Worm (Caenorhabditis elegans): Measurements from ENCODE around the gene Y62H9A.12.

Y62H9A.12 gene

DNA sequence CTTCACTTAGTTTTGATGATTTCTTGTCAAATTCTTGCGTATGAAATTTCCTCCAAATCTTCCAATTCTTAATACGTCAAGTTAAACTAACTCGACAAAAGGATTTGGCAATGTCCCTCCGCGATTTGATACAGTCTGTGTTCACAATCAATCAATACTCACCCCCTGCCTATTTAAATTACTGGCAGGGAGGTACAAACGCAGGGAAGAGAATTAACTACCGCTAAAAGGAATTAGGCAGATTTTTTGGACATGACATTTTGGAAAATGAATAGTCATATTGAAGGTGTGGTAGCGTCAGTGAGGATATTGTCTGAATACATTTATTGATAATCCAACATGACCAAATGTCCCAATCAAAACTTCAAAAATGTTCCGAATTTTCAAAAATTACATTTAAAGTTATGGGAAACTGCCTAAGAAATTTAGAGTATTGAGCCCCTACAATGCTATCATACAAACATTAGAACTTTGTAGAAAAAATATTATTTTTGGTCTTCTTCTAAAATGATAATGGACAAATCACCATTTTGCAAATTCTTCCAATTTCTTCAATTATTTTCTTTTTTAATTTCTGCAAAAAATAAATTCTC lies 23.5 kb downstream of the Y62H9A.12 start (continued):
- TF ChIP-seq sox-4 (tag; optimal IDR thresholded peaks at IDR 0.05) (peak; percentile 61), unc-42 (tag; optimal IDR thresholded peaks at IDR 0.05) (peak; percentile 90), hlh-8 (tag; optimal IDR thresholded peaks at IDR 0.05) (peak; percentile 45), unc-3 (GFP tag; conservative IDR thresholded peaks at IDR 0.05) (0 out of 2 replicates have a peak, but pooled peaks have one; percentile 21), unc-3 (tag; optimal IDR thresholded peaks at IDR 0.05) (peak; percentile 15), ceh-2 (tag; optimal IDR thresholded peaks at IDR 0.05) (peak; percentile 74), ttx-3 (tag; optimal IDR thresholded peaks at IDR 0.05) (peak; percentile 53), ztf-16 (tag; optimal IDR thresholded peaks at IDR 0.05) (peak; percentile 68), hlh-6 (tag; optimal IDR thresholded peaks at IDR 0.05) (peak; percentile 56), hlh-13 (GFP tag; optimal IDR thresholded peaks at IDR 0.05) (no peak), ceh-19 (GFP tag; optimal IDR thresholded peaks at IDR 0.05) (peak; percentile 53), che-1 (tag; optimal IDR thresholded peaks at IDR 0.05) (peak; percentile 41), C08G9.2 (tag; optimal IDR thresholded peaks at IDR 0.05) (peak; percentile 65), sdc-2 (tag; optimal IDR thresholded peaks at IDR 0.05) (peak; percentile 99), npax-4 (tag; optimal IDR thresholded peaks at IDR 0.05) (no peak), elt-2 (tag; optimal IDR thresholded peaks at IDR 0.05) (peak; percentile 79), K02D7.2 (tag; optimal IDR thresholded peaks at IDR 0.05) (no peak), zip-5 (tag; optimal IDR thresholded peaks at IDR 0.05) (peak; percentile 9), unc-55 (GFP tag; optimal IDR thresholded peaks at IDR 0.05) (no peak), syd-9 (tag; optimal IDR thresholded peaks at IDR 0.05) (peak; percentile 87), fkh-6 (tag; optimal IDR thresholded peaks at IDR 0.05) (peak; percentile 57), fax-1 (tag; optimal IDR thresholded peaks at IDR 0.05) (no peak), odd-2 (tag; optimal IDR thresholded peaks at IDR 0.05) (no peak), mec-3 (tag; optimal IDR thresholded peaks at IDR 0.05; ENCODE audit: borderline replicate concordance) (no peak), lim-6 (tag; optimal IDR thresholded peaks at IDR 0.05) (peak; percentile 58), pat-9 (tag; optimal IDR thresholded peaks at IDR 0.05) (peak; percentile 62), elt-4 (tag; optimal IDR thresholded peaks at IDR 0.05) (no peak), ceh-34 (tag; optimal IDR thresholded peaks at IDR 0.05) (peak; percentile 86), unc-86 (tag; optimal IDR thresholded peaks at IDR 0.05) (peak; percentile 85), ceh-30 (tag; optimal IDR thresholded peaks at IDR 0.05) (peak; percentile 88), ceh-31 (tag; optimal IDR thresholded peaks at IDR 0.05) (peak; percentile 92), nhr-11 (tag; optimal IDR thresholded peaks at IDR 0.05) (peak; percentile 92), ceh-24 (tag; optimal IDR thresholded peaks at IDR 0.05) (no peak), eyg-1 (tag; optimal IDR thresholded peaks at IDR 0.05) (no peak), ceh-45 (GFP tag; IDR thresholded peaks at IDR 0.05) (no peak), Y22D7AL.16 (tag; optimal IDR thresholded peaks at IDR 0.05) (no peak), ama-1 (optimal IDR thresholded peaks at IDR 0.05) (no peak)

DNA sequence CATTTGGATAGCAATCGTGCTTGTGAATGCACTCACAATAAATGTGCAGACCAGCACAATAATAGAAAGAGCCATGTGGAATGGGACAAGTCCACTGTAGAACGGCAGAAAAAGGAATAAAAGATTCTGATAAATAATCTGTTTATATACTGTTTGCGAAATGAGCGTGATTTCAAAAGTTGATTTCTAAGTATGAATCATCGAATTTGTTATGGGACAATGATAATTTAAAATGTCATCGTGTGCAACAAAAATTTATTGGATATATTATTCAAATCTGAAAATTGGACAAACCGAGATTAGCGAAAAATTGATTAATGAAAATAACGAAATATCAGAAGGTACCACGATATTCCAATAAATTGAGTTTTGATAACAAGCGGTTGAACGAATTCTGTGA lies 24.9 kb downstream of the Y62H9A.12 start, which contains the start of gene F55G7.5:
F55G7.5 (minus strand) TSS at position 101 of the 400 bp plus-strand sequence.
- no peak for TF ChIP-seq ceh-19 (GFP tag; optimal IDR thresholded peaks at IDR 0.05)

DNA sequence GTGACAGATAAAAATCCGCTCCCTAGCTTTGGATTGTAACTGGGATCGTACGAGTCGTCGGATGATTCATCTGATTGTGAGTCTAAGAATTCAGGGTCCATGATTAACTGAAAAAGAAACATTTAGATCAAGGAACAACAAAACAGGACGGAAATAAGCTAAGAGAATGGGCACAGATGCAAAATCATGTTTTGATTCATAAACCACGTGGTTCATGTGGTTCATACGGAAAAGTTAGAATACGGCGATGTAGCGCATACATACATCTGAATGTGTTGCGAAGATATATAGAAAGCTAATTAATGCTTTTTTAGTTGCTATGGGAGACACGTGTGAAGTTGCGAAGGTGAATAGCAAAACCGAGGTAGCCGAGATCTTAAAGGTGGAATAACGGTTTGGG lies 28.0 kb downstream of the Y62H9A.12 start, which contains the start of gene F55G7.3:
F55G7.3 (minus strand) TSS at position 101 of the 400 bp plus-strand sequence.
- TF ChIP-seq nhr-11 (tag; optimal IDR thresholded peaks at IDR 0.05): no peak
- TF ChIP-seq unc-86 (tag; optimal IDR thresholded peaks at IDR 0.05): no peak
- no peak for TF ChIP-seq syd-9 (tag; optimal IDR thresholded peaks at IDR 0.05)
- no peak for TF ChIP-seq sox-4 (tag; optimal IDR thresholded peaks at IDR 0.05)
- TF ChIP-seq elt-2 (tag; optimal IDR thresholded peaks at IDR 0.05): no peak
- no peak for TF ChIP-seq madf-2 (tag; optimal IDR thresholded peaks at IDR 0.05)
- TF ChIP-seq pax-1 (tag; optimal IDR thresholded peaks at IDR 0.05): no peak
- TF ChIP-seq pag-3 (tag; optimal IDR thresholded peaks at IDR 0.05; ENCODE audit: borderline replicate concordance): no peak
- no peak for TF ChIP-seq ceh-48 (tag; optimal IDR thresholded peaks at IDR 0.05)
- no peak for TF ChIP-seq tbx-2 (tag; optimal IDR thresholded peaks at IDR 0.05)
- TF ChIP-seq ceh-2 (tag; optimal IDR thresholded peaks at IDR 0.05): no peak
- TF ChIP-seq zip-5 (tag; optimal IDR thresholded peaks at IDR 0.05): no peak
- TF ChIP-seq nfya-1 (tag; optimal IDR thresholded peaks at IDR 0.05): no peak
- no peak for TF ChIP-seq ceh-22 (tag; optimal IDR thresholded peaks at IDR 0.05)
- no peak for TF ChIP-seq fkh-6 (tag; optimal IDR thresholded peaks at IDR 0.05)
- no peak for TF ChIP-seq unc-42 (tag; optimal IDR thresholded peaks at IDR 0.05)
- no peak for TF ChIP-seq rnt-1 (tag; optimal IDR thresholded peaks at IDR 0.05)
- TF ChIP-seq ceh-14 (tag; optimal IDR thresholded peaks at IDR 0.05): no peak
- no peak for TF ChIP-seq pha-4 (tag; optimal IDR thresholded peaks at IDR 0.05)

Measured in whole organism, late embryonic.